Worm (Caenorhabditis elegans) whole organism, L4 larva: ENCODE data around the gene tdp-1.

ENCODE experiments used
- F10B5.3 ChIP-seq: sonication (generic microtip); optimal IDR thresholded peaks from 2 replicates; lab custom pipeline; 2016; ENCODE audit warnings: mild to moderate bottlenecking, missing genetic modification characterization, missing compliant biosample characterization
- F44E2.7 ChIP-seq: fragments of 200-800 bp; sonication (Bioruptor generic); IDR thresholded peaks from 2 replicates; pipeline ENCODE4 v2.1.2; 2022; ENCODE audit warnings: missing genetic modification characterization, missing compliant biosample characterization
- T20F7.1 ChIP-seq: fragments of 200-800 bp; sonication (Bioruptor generic); optimal IDR thresholded peaks from 2 replicates; lab custom pipeline; 2018; ENCODE audit warnings: mild to moderate bottlenecking, missing genetic modification characterization, missing compliant biosample characterization
- Y5F2A.4 ChIP-seq: fragments of 200-800 bp; sonication (Bioruptor generic); optimal IDR thresholded peaks from 2 replicates; lab custom pipeline; 2018; ENCODE audit warnings: mild to moderate bottlenecking, missing genetic modification characterization, missing compliant biosample characterization
- ZK546.5 ChIP-seq, 2 experiments: sonication (generic microtip); optimal IDR thresholded peaks; 2 replicates each; lab custom pipeline; 2017; ENCODE audit warnings: missing biosample characterization in 2 of 2, missing genetic modification characterization in 2 of 2
- aha-1 ChIP-seq: fragments of 150-350 bp; peaks from one replicate; lab custom pipeline; 2014; ENCODE audit warnings: missing biosample characterization, missing genetic modification characterization
- ama-1 ChIP-seq: fragments of 150-350 bp; optimal IDR thresholded peaks from 2 replicates; lab custom pipeline; 2014; ENCODE audit warnings: inconsistent platforms, mixed read lengths
- attf-4 ChIP-seq: sonication (generic microtip); optimal IDR thresholded peaks from 3 replicates; lab custom pipeline; 2017; ENCODE audit warnings: missing biosample characterization, missing genetic modification characterization
- ceh-32 ChIP-seq: sonication (generic microtip); optimal IDR thresholded peaks from 2 replicates; lab custom pipeline; 2016; ENCODE audit warnings: mild to moderate bottlenecking, missing genetic modification characterization, missing compliant biosample characterization; ENCODE audit not compliant: poor library complexity
- ceh-44 ChIP-seq: fragments of 200-800 bp; sonication (Bioruptor generic); IDR thresholded peaks from 2 replicates; pipeline ENCODE4 v1.3.6; 2022; ENCODE audit warnings: missing genetic modification reagents, missing genetic modification characterization, missing compliant biosample characterization
- cey-2 ChIP-seq: sonication (generic microtip); optimal IDR thresholded peaks from 3 replicates; lab custom pipeline; 2017; ENCODE audit warnings: missing genetic modification characterization, mild to moderate bottlenecking, missing compliant biosample characterization, antibody characterized with exemption, borderline replicate concordance; ENCODE audit not compliant: insufficient read depth
- dmd-6 ChIP-seq: fragments of 200-800 bp; sonication (Bioruptor generic); IDR thresholded peaks from 2 replicates; pipeline ENCODE4 v1.3.6; 2022; ENCODE audit warnings: missing genetic modification reagents, missing genetic modification characterization, missing compliant biosample characterization
- dmd-8 ChIP-seq: fragments of 200-800 bp; sonication (Bioruptor generic); IDR thresholded peaks from 2 replicates; pipeline ENCODE4 v1.3.6; 2022; ENCODE audit warnings: missing genetic modification characterization, missing compliant biosample characterization
- dve-1 ChIP-seq: sonication (generic microtip); optimal IDR thresholded peaks from 2 replicates; lab custom pipeline; 2017; ENCODE audit warnings: antibody characterized with exemption, mild to moderate bottlenecking, missing genetic modification characterization, missing compliant biosample characterization; ENCODE audit not compliant: insufficient read depth
- fos-1 ChIP-seq: fragments of 150-350 bp; optimal IDR thresholded peaks from 2 replicates; lab custom pipeline; 2014; ENCODE audit warnings: missing biosample characterization, missing genetic modification characterization
- hlh-11 ChIP-seq: fragments of 200-800 bp; sonication (Bioruptor generic); optimal IDR thresholded peaks from 2 replicates; lab custom pipeline; 2018; ENCODE audit warnings: mild to moderate bottlenecking, missing genetic modification characterization, missing compliant biosample characterization
- hlh-30 ChIP-seq: sonication (generic microtip); optimal IDR thresholded peaks from 2 replicates; lab custom pipeline; 2017; ENCODE audit warnings: antibody characterized with exemption, mild to moderate bottlenecking, missing genetic modification characterization, missing compliant biosample characterization; ENCODE audit not compliant: insufficient read depth
- lim-7 ChIP-seq: fragments of 200-800 bp; sonication (Bioruptor generic); IDR thresholded peaks from 2 replicates; pipeline ENCODE4 v1.3.6; 2022; ENCODE audit warnings: missing genetic modification characterization, missing compliant biosample characterization
- lin-1 ChIP-seq: fragments of 200-800 bp; sonication (Bioruptor generic); IDR thresholded peaks from 2 replicates; pipeline ENCODE4 v1.3.6; 2022; ENCODE audit warnings: missing genetic modification reagents, missing genetic modification characterization, missing compliant biosample characterization
- lin-39 ChIP-seq: fragments of 150-350 bp; optimal IDR thresholded peaks from 2 replicates; lab custom pipeline; 2014; ENCODE audit warnings: missing biosample characterization, missing genetic modification reagents, missing genetic modification characterization
- lir-3 ChIP-seq: sonication (generic microtip); optimal IDR thresholded peaks from 2 replicates; lab custom pipeline; 2016; ENCODE audit warnings: mild to moderate bottlenecking, missing genetic modification characterization, missing compliant biosample characterization
- madf-5 ChIP-seq, 2 experiments: fragments of 200-800 bp; sonication (Bioruptor generic); IDR thresholded peaks; 2 replicates each; pipeline ENCODE4 v1.3.6; 2022; ENCODE audit warnings: missing compliant biosample characterization in 2 of 2, missing genetic modification characterization in 2 of 2
- mdl-1 ChIP-seq, 2 experiments: fragments of 150-350 bp in 1 of 2; sonication (generic microtip) in 1 of 2; optimal IDR thresholded peaks; 2 replicates each; lab custom pipeline; 2014 to 2017; ENCODE audit warnings: missing biosample characterization in 2 of 2, missing genetic modification characterization in 2 of 2
- mxl-2 ChIP-seq: fragments of 200-800 bp; sonication (Bioruptor generic); conservative IDR thresholded peaks from 2 replicates; pipeline ENCODE4 v1.3.6; 2022; ENCODE audit warnings: missing genetic modification reagents, missing genetic modification characterization, missing compliant biosample characterization
- mxl-3 ChIP-seq: fragments of 200-800 bp; sonication (Bioruptor generic); optimal IDR thresholded peaks from 2 replicates; lab custom pipeline; 2018; ENCODE audit warnings: mild to moderate bottlenecking, missing genetic modification characterization, missing compliant biosample characterization
- nhr-28 ChIP-seq: fragments of 150-350 bp; optimal IDR thresholded peaks from 2 replicates; lab custom pipeline; 2014; ENCODE audit warnings: missing biosample characterization, missing genetic modification characterization
- nhr-41 ChIP-seq: fragments of 200-800 bp; sonication (Bioruptor generic); IDR thresholded peaks from 2 replicates; pipeline ENCODE4 v1.3.6; 2022; ENCODE audit warnings: missing genetic modification reagents, missing genetic modification characterization, missing compliant biosample characterization
- nhr-48 ChIP-seq: sonication (generic microtip); optimal IDR thresholded peaks from 2 replicates; lab custom pipeline; 2016; ENCODE audit warnings: mild to moderate bottlenecking, missing genetic modification characterization, missing compliant biosample characterization
- spr-1 ChIP-seq: sonication (generic microtip); optimal IDR thresholded peaks from 2 replicates; lab custom pipeline; 2016; ENCODE audit warnings: mild to moderate bottlenecking, missing genetic modification characterization, missing compliant biosample characterization
- spr-3 ChIP-seq: fragments of 200-800 bp; sonication (Bioruptor generic); optimal IDR thresholded peaks from 2 replicates; lab custom pipeline; 2018; ENCODE audit warnings: mild to moderate bottlenecking, missing genetic modification characterization, missing compliant biosample characterization
- unc-62 ChIP-seq, 3 experiments: fragments of 150-350 bp in 1 of 3; sonication (generic microtip); optimal IDR thresholded peaks in 2 of 3; peaks in 1 of 3; 1 replicate in 1 of 3; 2 replicates in 2 of 3; lab custom pipeline; 2014 to 2017; ENCODE audit warnings: missing biosample characterization in 3 of 3, missing genetic modification characterization in 3 of 3, missing genetic modification reagents in 3 of 3, missing genotype in 1 of 3
- zip-11 ChIP-seq: fragments of 200-800 bp; sonication (Bioruptor generic); IDR thresholded peaks from 2 replicates; pipeline ENCODE4 v1.3.6; 2022; ENCODE audit warnings: missing genetic modification characterization, missing compliant biosample characterization

tdp-1 gene

DNA sequence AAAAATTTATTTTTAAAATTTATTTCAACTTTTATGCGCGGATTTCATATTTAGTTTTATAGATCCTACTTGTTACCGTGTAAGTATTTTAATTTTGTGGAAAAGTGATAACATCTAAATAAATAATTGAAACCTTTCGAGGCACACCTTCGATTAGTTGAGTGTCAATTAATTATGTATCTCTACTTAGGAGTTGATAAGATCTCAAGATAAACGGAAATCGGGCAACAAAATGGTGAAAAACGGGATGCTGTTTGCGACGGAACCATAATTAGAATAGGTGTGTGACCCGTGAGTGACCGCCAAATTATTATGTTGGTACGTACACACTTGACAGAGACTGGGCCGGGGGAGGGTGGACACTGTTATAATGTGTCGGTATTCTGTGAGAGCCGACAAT lies 28.7 kb downstream of the tdp-1 start:
- TF ChIP-seq unc-62 (GFP tag; optimal IDR thresholded peaks at IDR 0.05 in 1 of 2; lab: Kevin White, UChicago) (peak in 1 of 2 experiments; percentile 23), unc-62 (tag; optimal IDR thresholded peaks at IDR 0.05; lab: Kevin White, UChicago) (no peak), ceh-44 (GFP tag; lab: Robert Waterston, UW) (no peak)
- TF ChIP-seq, all 104 proteins: peak for 1

DNA sequence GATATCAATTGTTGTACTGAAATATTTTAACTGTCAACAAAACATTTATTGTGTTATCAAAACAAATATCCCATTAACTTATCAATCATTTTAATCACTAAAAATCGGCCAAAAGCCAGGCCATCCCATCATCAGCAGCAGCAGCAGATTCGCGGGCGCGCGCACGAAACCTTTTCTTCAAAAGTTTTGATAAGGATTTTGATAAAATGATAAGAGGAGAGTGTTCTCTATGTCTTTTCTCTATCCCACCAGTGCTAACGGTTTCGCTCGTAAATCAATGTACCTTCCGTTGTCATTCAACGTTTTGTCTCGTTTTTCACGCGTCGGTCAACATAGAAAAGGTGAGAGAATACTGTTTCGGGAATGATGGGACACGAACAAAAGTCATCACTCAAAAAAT lies 30.5 kb downstream of the tdp-1 start:
- TF ChIP-seq hlh-30 (tag; lab: Kevin White, UChicago), result peak; percentile 36
- TF ChIP-seq Y5F2A.4 (GFP tag; lab: Kevin White, UChicago), result no peak
- peak; percentile 26 for TF ChIP-seq nhr-28 (tag; lab: Kevin White, UChicago)
- TF ChIP-seq nhr-48 (tag; lab: Kevin White, UChicago), result no peak
- peak; percentile 37 for TF ChIP-seq mxl-3
- peak; percentile 35 for TF ChIP-seq dve-1 (tag; lab: Kevin White, UChicago)
- TF ChIP-seq F10B5.3 (tag; lab: Kevin White, UChicago), result no peak
- no peak for TF ChIP-seq attf-4
- TF ChIP-seq fos-1 (tag; lab: Kevin White, UChicago), result no peak
- no peak for TF ChIP-seq ceh-32 (tag; lab: Kevin White, UChicago)

DNA sequence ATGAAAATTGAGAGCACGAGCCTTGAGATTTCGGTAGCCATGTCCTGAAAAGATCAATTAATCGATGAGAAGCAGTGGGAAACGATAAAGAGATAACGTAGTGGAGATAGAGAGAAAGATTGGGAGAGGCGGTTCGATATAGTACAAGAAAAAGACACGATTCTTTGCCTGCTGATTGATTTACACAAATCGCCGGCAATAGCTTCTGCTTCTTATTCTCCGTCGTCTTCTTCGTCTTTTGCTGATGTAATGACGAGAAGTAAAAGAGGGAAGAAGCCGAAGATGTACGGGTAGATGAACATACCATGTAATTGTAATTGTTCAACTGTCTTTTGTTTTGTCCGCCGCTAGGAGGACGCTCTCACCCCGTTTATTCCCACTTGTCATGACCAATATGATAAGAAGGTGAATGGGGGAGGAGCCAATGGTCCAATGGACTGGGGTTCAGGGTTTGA lies 31.6 kb downstream of the tdp-1 start, which contains the start of gene F37B12.1:
TSS of gene F37B12.1 (minus strand) at position 51 of the 455 bp plus-strand sequence.
- TF ChIP-seq spr-1 (tag; lab: Kevin White, UChicago) (no peak), ZK546.5 (tag; optimal IDR thresholded peaks at IDR 0.05; lab: Kevin White, UChicago) (no peak), lir-3 (tag; lab: Kevin White, UChicago) (no peak), mdl-1 (tag; optimal IDR thresholded peaks at IDR 0.05; lab: Kevin White, UChicago) (peak in 1 of 2 experiments; percentile 15), dmd-8 (GFP tag; lab: Robert Waterston, UW) (no peak), aha-1 (tag; lab: Kevin White, UChicago) (peak; percentile 97)

DNA sequence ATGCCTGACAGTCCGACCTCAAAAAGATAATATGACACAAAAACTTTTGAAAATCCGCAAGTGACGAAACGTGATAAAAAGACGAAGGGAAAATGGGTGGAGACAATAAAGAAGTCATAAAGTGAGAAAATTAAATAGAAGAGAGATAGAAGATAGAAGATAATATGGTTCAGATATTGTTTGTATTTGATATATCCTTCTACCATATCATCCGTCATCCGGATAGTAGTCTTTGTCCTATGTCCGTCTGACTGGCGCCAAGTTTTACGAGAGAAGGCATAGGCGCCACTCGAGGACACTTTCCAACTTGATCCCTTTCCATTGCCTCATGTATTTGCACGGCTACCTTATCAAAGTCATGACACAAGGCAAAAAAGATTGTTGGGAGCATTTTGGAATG lies 34.3 kb downstream of the tdp-1 start:
- TF ChIP-seq nhr-41 (no peak), unc-62 (GFP tag; optimal IDR thresholded peaks at IDR 0.05 in 1 of 2; lab: Kevin White, UChicago) (peak in 1 of 2 experiments; percentile 81), unc-62 (tag; optimal IDR thresholded peaks at IDR 0.05; lab: Kevin White, UChicago) (no peak), lin-1 (GFP tag; lab: Robert Waterston, UW) (no peak), cey-2 (tag; lab: Kevin White, UChicago) (no peak), T20F7.1 (no peak), aha-1 (tag; lab: Kevin White, UChicago) (no peak), dmd-8 (GFP tag; lab: Robert Waterston, UW) (no peak), spr-3 (GFP tag; lab: Kevin White, UChicago) (no peak), hlh-30 (tag; lab: Kevin White, UChicago) (peak; percentile 1), ZK546.5 (tag; optimal IDR thresholded peaks at IDR 0.05; lab: Kevin White, UChicago) (no peak)

DNA sequence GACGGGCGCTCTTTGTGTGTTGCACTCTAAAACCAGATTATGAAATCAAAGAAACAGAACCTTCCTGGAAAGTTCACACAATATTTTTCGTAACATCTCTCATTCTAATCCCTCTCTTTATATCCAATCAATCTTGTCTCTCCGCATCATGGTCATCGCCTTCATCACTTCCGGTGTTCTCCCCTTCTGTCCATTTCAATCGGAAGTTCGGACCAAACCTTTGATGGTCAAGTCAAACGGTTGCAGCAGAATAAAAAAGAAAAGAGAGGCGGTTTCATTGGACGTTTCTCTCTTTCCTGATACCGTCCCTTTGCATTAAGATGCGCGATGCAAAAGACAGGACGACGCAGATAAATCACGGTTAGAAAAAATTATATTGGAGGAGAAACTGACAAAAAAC lies 35.4 kb downstream of the tdp-1 start:
- no peak for TF ChIP-seq mxl-2
- TF ChIP-seq aha-1 (tag; lab: Kevin White, UChicago), result peak; percentile 24
- TF ChIP-seq hlh-30 (tag; lab: Kevin White, UChicago), result no peak
- TF ChIP-seq nhr-28 (tag; lab: Kevin White, UChicago), result peak; percentile 51
- TF ChIP-seq dmd-6, result no peak
- TF ChIP-seq lim-7 (GFP tag; lab: Robert Waterston, UW), result no peak
- TF ChIP-seq mxl-3, result no peak
- TF ChIP-seq F44E2.7 (GFP tag; lab: Robert Waterston, UW), result no peak
- TF ChIP-seq hlh-11 (tag; lab: Kevin White, UChicago), result peak; percentile 31
- no peak for TF ChIP-seq lin-39 (tag; lab: Kevin White, UChicago)
- no peak for TF ChIP-seq ama-1 (lab: Kevin White, UChicago)
- no peak for TF ChIP-seq zip-11 (GFP tag; lab: Robert Waterston, UW)
- TF ChIP-seq madf-5 (GFP tag; IDR thresholded peaks at IDR 0.05; lab: Robert Waterston, UW), result no peak
- no peak for TF ChIP-seq lir-3 (tag; lab: Kevin White, UChicago)
